Worm (Caenorhabditis elegans) whole organism, L4/young adult: ENCODE results near the gene Y50E8A.12.

Experiments
- W03F9.2 ChIP-seq: fragments of 150-350 bp; optimal IDR thresholded peaks from 2 replicates; lab custom pipeline; 2014; ENCODE audit warnings: missing biosample characterization, missing genetic modification characterization
- dao-5 ChIP-seq: sonication (generic microtip); optimal IDR thresholded peaks from 2 replicates; lab custom pipeline; 2016; ENCODE audit warnings: missing genotype, missing genetic modification characterization, moderate library complexity, missing compliant biosample characterization
- him-1 ChIP-seq: sonication (generic microtip); optimal IDR thresholded peaks from 2 replicates; lab custom pipeline; 2016; ENCODE audit warnings: missing genotype, missing genetic modification reagents, missing genetic modification characterization, missing compliant biosample characterization

DNA sequence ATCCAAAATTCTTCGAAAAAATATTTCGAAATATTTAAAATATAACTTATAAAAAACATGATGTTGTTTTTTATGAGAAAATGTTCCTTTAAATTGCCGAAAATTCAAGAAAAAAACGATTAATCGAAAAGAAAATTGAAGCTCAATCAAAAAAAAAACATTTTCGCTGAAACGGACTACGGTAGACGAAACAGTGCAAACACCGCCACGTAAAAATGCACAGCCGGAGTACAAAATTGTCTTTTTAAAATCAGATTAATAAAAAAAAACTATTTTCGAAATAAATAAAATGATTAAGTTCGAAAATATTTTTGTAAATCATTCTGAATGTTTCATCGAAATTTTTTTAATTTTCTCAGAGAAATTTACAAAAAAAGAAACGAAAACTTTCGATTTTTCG lies 29.6 kb upstream of the Y50E8A.12 start:
- TF ChIP-seq dao-5 (no peak), W03F9.2 (tag; lab: Kevin White, UChicago) (no peak), him-1 (tag; lab: Kevin White, UChicago) (no peak)
